Worm (Caenorhabditis elegans) whole organism, L1 larva: Measurements from ENCODE around the gene lido-1.

Experiments
- C04F5.9 ChIP-seq: sonication (generic microtip); optimal IDR thresholded peaks from 2 replicates; lab custom pipeline; 2016; ENCODE audit warnings: missing genetic modification characterization, missing compliant biosample characterization
- Y116A8C.19 ChIP-seq: sonication (generic microtip); optimal IDR thresholded peaks from 2 replicates; lab custom pipeline; 2016; ENCODE audit warnings: missing compliant biosample characterization, missing genetic modification characterization, borderline replicate concordance
- aha-1 ChIP-seq: fragments of 150-350 bp; optimal IDR thresholded peaks from 2 replicates; lab custom pipeline; 2014; ENCODE audit warnings: missing biosample characterization, missing genetic modification characterization
- ama-1 ChIP-seq: fragments of 150-350 bp; optimal IDR thresholded peaks from 2 replicates; lab custom pipeline; 2014
- blmp-1 ChIP-seq: fragments of 150-350 bp; optimal IDR thresholded peaks from 2 replicates; lab custom pipeline; 2014; ENCODE audit warnings: missing biosample characterization, missing genetic modification characterization
- ceh-8 ChIP-seq: fragments of 200-800 bp; sonication (Bioruptor generic); optimal IDR thresholded peaks from 2 replicates; lab custom pipeline; 2018; ENCODE audit warnings: mild to moderate bottlenecking, missing genetic modification characterization, moderate library complexity, missing compliant biosample characterization
- efl-1 ChIP-seq, 4 experiments: fragments of 150-350 bp; optimal IDR thresholded peaks in 3 of 4; peaks in 1 of 4; 1 replicate in 1 of 4; 2 replicates in 3 of 4; lab custom pipeline; 2014; ENCODE audit warnings: missing biosample characterization in 2 of 4, missing genetic modification characterization in 2 of 4, missing genetic modification reagents in 2 of 4
- efl-3 ChIP-seq: fragments of 200-800 bp; sonication (Bioruptor generic); optimal IDR thresholded peaks from 2 replicates; lab custom pipeline; 2018; ENCODE audit warnings: mild to moderate bottlenecking, missing genetic modification characterization, missing compliant biosample characterization
- elt-2 ChIP-seq: sonication (generic microtip); optimal IDR thresholded peaks from 2 replicates; lab custom pipeline; 2016; ENCODE audit warnings: missing genetic modification characterization, mild to moderate bottlenecking, inconsistent platforms, missing compliant biosample characterization, missing genetic modification reagents
- elt-3 ChIP-seq, 6 experiments: fragments of 150-350 bp in 1 of 6; sonication (generic microtip); optimal IDR thresholded peaks; 2 replicates each; lab custom pipeline; 2017 to 2018; ENCODE audit warnings: missing biosample characterization in 6 of 6, missing genetic modification characterization in 6 of 6, inconsistent platforms in 1 of 6
- ets-5 ChIP-seq: fragments of 200-800 bp; sonication (Bioruptor generic); IDR thresholded peaks from 2 replicates; pipeline ENCODE4 v1.3.6; 2022; ENCODE audit warnings: missing genetic modification characterization, missing compliant biosample characterization
- grh-1 ChIP-seq: fragments of 200-800 bp; sonication (Bioruptor generic); IDR thresholded peaks from 2 replicates; pipeline ENCODE4 v1.3.6; 2022; ENCODE audit warnings: missing genetic modification reagents, missing genetic modification characterization, missing compliant biosample characterization
- isw-1 ChIP-seq: fragments of 200-800 bp; sonication (Bioruptor generic); IDR thresholded peaks from 2 replicates; pipeline ENCODE4 v1.3.6; 2022; ENCODE audit warnings: missing genetic modification characterization, missing compliant biosample characterization
- lin-13 ChIP-seq: fragments of 150-350 bp; optimal IDR thresholded peaks from 2 replicates; lab custom pipeline; 2014; ENCODE audit warnings: missing biosample characterization, missing genetic modification reagents, missing genetic modification characterization
- lin-14 ChIP-seq: fragments of 200-800 bp; sonication (Bioruptor generic); optimal IDR thresholded peaks from 2 replicates; lab custom pipeline; 2018; ENCODE audit warnings: mild to moderate bottlenecking, missing genetic modification characterization, moderate library complexity, missing compliant biosample characterization
- lin-15B ChIP-seq: fragments of 150-350 bp; sonication (generic microtip); optimal IDR thresholded peaks from 3 replicates; lab custom pipeline; 2014; ENCODE audit warnings: missing biosample characterization, missing genetic modification characterization
- lin-35 ChIP-seq, 2 experiments: fragments of 150-350 bp; optimal IDR thresholded peaks; 2 replicates each; lab custom pipeline; 2014; ENCODE audit warnings: missing biosample characterization in 2 of 2, missing genetic modification characterization in 2 of 2, missing genetic modification reagents in 2 of 2
- lin-39 ChIP-seq: fragments of 150-350 bp; optimal IDR thresholded peaks from 2 replicates; lab custom pipeline; 2014; ENCODE audit warnings: missing biosample characterization, missing genetic modification reagents, missing genetic modification characterization
- lsy-2 ChIP-seq, 2 experiments: fragments of 150-350 bp; optimal IDR thresholded peaks; 2 replicates each; lab custom pipeline; 2014; ENCODE audit warnings: missing biosample characterization in 2 of 2, missing genetic modification characterization in 2 of 2
- mab-9 ChIP-seq: fragments of 200-800 bp; sonication (Bioruptor generic); IDR thresholded peaks from 2 replicates; pipeline ENCODE4 v1.3.6; 2022; ENCODE audit warnings: missing genetic modification reagents, missing genetic modification characterization, missing compliant biosample characterization
- mdl-1 ChIP-seq, 2 experiments: fragments of 150-350 bp; optimal IDR thresholded peaks; 2 replicates each; lab custom pipeline; 2014 to 2017; ENCODE audit warnings: missing biosample characterization in 2 of 2, missing genetic modification characterization in 2 of 2, inconsistent platforms in 1 of 2
- mef-2 ChIP-seq: fragments of 150-350 bp; optimal IDR thresholded peaks from 2 replicates; lab custom pipeline; 2014; ENCODE audit warnings: missing biosample characterization, missing genetic modification characterization
- mep-1 ChIP-seq: fragments of 150-350 bp; optimal IDR thresholded peaks from 2 replicates; lab custom pipeline; 2014; ENCODE audit warnings: missing biosample characterization, missing genetic modification characterization
- nhr-11 ChIP-seq: fragments of 150-350 bp; optimal IDR thresholded peaks from 2 replicates; lab custom pipeline; 2014; ENCODE audit warnings: missing biosample characterization, missing genetic modification characterization
- nhr-20 ChIP-seq: sonication (generic microtip); optimal IDR thresholded peaks from 2 replicates; lab custom pipeline; 2016; ENCODE audit warnings: mild to moderate bottlenecking, missing genetic modification characterization, missing compliant biosample characterization
- nhr-71 ChIP-seq: sonication (generic microtip); optimal IDR thresholded peaks from 2 replicates; lab custom pipeline; 2016; ENCODE audit warnings: mild to moderate bottlenecking, missing genetic modification characterization, moderate library complexity, missing compliant biosample characterization
- nhr-84 ChIP-seq: sonication (generic microtip); optimal IDR thresholded peaks from 2 replicates; lab custom pipeline; 2017; ENCODE audit warnings: missing biosample characterization, missing genetic modification characterization
- nhr-85 ChIP-seq: sonication (generic microtip); peaks from one replicate; lab custom pipeline; 2016; ENCODE audit warnings: missing genetic modification characterization, inconsistent platforms, missing compliant biosample characterization
- nhr-90 ChIP-seq: sonication (generic microtip); optimal IDR thresholded peaks from 2 replicates; lab custom pipeline; 2016; ENCODE audit warnings: mild to moderate bottlenecking, missing genetic modification characterization, missing compliant biosample characterization; ENCODE audit not compliant: poor library complexity
- rnt-1 ChIP-seq: sonication (generic microtip); optimal IDR thresholded peaks from 2 replicates; lab custom pipeline; 2016; ENCODE audit warnings: mild to moderate bottlenecking, missing genetic modification characterization, moderate library complexity, missing compliant biosample characterization
- skn-1 ChIP-seq: fragments of 150-350 bp; optimal IDR thresholded peaks from 2 replicates; lab custom pipeline; 2014; ENCODE audit warnings: missing biosample characterization, missing genetic modification characterization
- snu-23 ChIP-seq: sonication (generic microtip); optimal IDR thresholded peaks from 2 replicates; lab custom pipeline; 2016; ENCODE audit warnings: missing genetic modification characterization, missing compliant biosample characterization
- sptf-1 ChIP-seq: fragments of 150-350 bp; optimal IDR thresholded peaks from 2 replicates; lab custom pipeline; 2014; ENCODE audit warnings: missing biosample characterization, missing genetic modification characterization
- tbx-2 ChIP-seq: sonication (generic microtip); optimal IDR thresholded peaks from 2 replicates; lab custom pipeline; 2016; ENCODE audit warnings: missing genetic modification characterization, missing compliant biosample characterization
- tlp-1 ChIP-seq: fragments of 150-350 bp; optimal IDR thresholded peaks from 2 replicates; lab custom pipeline; 2014; ENCODE audit warnings: missing biosample characterization, missing genetic modification characterization
- zip-4 ChIP-seq: fragments of 200-800 bp; sonication (Bioruptor generic); optimal IDR thresholded peaks from 2 replicates; lab custom pipeline; 2018; ENCODE audit warnings: mild to moderate bottlenecking, missing genetic modification characterization, moderate library complexity, missing compliant biosample characterization
- ztf-4 ChIP-seq: fragments of 150-350 bp; optimal IDR thresholded peaks from 2 replicates; lab custom pipeline; 2014; ENCODE audit warnings: missing biosample characterization, missing genetic modification characterization

lido-1 gene

ce11 chrX:17138060-17138557 lies 41.8 kb upstream of the lido-1 start, which contains the start of gene cnp-3:
Gene cnp-3 (minus strand): TSS chrX:17138110.
- TF ChIP-seq lin-14 (GFP tag; lab: Kevin White, UChicago) (peak; percentile 78), grh-1 (GFP tag; lab: Robert Waterston, UW) (peak; percentile 56; the same call in 1 of the 2 replicates), zip-4 (no peak), nhr-71 (peak; percentile 54), skn-1 (tag; lab: Kevin White, UChicago) (peak; percentile 82), C04F5.9 (tag; lab: Kevin White, UChicago) (no peak), efl-1 (optimal IDR thresholded peaks at IDR 0.05; lab: Kevin White, UChicago) (no peak), efl-1 (GFP tag; optimal IDR thresholded peaks at IDR 0.05 in 1 of 2; lab: Kevin White, UChicago) (peak in 1 of 2 experiments; percentile 79), ceh-8 (GFP tag; lab: Kevin White, UChicago) (no peak), isw-1 (GFP tag; lab: Robert Waterston, UW) (no peak), nhr-90 (peak; percentile 47), elt-3 (tag; optimal IDR thresholded peaks at IDR 0.05; lab: Kevin White, UChicago) (peak in 2 of 6 experiments; percentile 79 to 96), lin-13 (GFP tag; lab: Kevin White, UChicago) (no peak), nhr-85 (peak; percentile 85), nhr-20 (tag; lab: Kevin White, UChicago) (peak; percentile 58), mdl-1 (tag; optimal IDR thresholded peaks at IDR 0.05; lab: Kevin White, UChicago) (peak in 1 of 2 experiments; percentile 63), blmp-1 (tag; lab: Kevin White, UChicago) (peak; percentile 73), snu-23 (peak; percentile 38), tbx-2 (peak; percentile 31), lin-35 (GFP tag; optimal IDR thresholded peaks at IDR 0.05; lab: Kevin White, UChicago) (peak in 1 of 2 experiments; percentile 49), mef-2 (tag; lab: Kevin White, UChicago) (no peak)

- TF ChIP-seq ets-5 (no peak), nhr-11 (no peak), nhr-20 (tag; lab: Kevin White, UChicago) (peak; percentile 2), efl-1 (optimal IDR thresholded peaks at IDR 0.05; lab: Kevin White, UChicago) (no peak), efl-1 (GFP tag; optimal IDR thresholded peaks at IDR 0.05 in 1 of 2; lab: Kevin White, UChicago) (no peak), nhr-85 (peak; percentile 54), efl-3 (no peak), tbx-2 (no peak), sptf-1 (tag; lab: Kevin White, UChicago) (no peak), aha-1 (no peak), C04F5.9 (tag; lab: Kevin White, UChicago) (no peak), lin-35 (GFP tag; optimal IDR thresholded peaks at IDR 0.05; lab: Kevin White, UChicago) (peak in 1 of 2 experiments; percentile 31), ama-1 (lab: Kevin White, UChicago) (peak; percentile 11), nhr-71 (peak; percentile 22), tlp-1 (tag; lab: Kevin White, UChicago) (no peak), mdl-1 (tag; optimal IDR thresholded peaks at IDR 0.05; lab: Kevin White, UChicago) (no peak), lin-39 (tag; lab: Kevin White, UChicago) (no peak), skn-1 (tag; lab: Kevin White, UChicago) (peak; percentile 28), mab-9 (no peak), mep-1 (tag; lab: Kevin White, UChicago) (peak; percentile 10), lin-13 (GFP tag; lab: Kevin White, UChicago) (peak; percentile 4), rnt-1 (tag; lab: Kevin White, UChicago) (no peak), elt-2 (tag; lab: Kevin White, UChicago) (peak; percentile 70), nhr-90 (peak; percentile 37), ceh-8 (GFP tag; lab: Kevin White, UChicago) (no peak), ztf-4 (no peak), lin-15B (tag; lab: Kevin White, UChicago) (no peak), zip-4 (no peak), Y116A8C.19 (tag; lab: Kevin White, UChicago) (no peak)
Observed at ce11 chrX:17135704-17136103, 39.3 kb upstream of the lido-1 start.

- no peak for TF ChIP-seq nhr-84
- TF ChIP-seq lsy-2 (tag; optimal IDR thresholded peaks at IDR 0.05; lab: Kevin White, UChicago) = no peak
- no peak for TF ChIP-seq efl-3
Observed at ce11 chrX:17134427-17134826, 38.1 kb upstream of the lido-1 start, which contains the start of gene K09E3.7. Gene K09E3.7 (minus strand): TSS chrX:17134527.
